Worm (Caenorhabditis elegans): ENCODE measurements around the gene C28A5.1.
A peak's percentile ranks its signal among the peaks of the same experiment; 100 is the strongest.

Gene C28A5.1

DNA sequence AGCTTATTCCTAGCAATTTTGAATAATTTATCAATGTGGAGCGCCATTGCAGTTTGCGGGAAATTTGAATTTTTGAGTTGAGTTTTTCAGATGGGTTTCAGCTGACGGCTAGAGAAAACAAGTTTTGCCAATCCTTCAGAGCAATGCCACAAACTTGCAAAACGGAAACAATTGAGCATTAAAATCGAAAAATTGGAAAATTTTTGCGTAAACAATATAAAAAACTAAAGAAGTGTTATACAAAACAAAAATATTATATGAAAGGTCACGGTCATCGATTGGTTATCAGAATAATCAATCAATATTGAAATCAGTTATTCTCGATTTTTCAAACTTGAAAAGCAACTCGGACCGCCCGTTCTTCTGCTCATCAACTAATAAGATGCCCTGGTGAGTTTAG is 33.0 kb downstream of the C28A5.1 start, which contains the start of gene R07E5.15:
TSS of gene R07E5.15 (plus strand) at position 301 of the 400 bp plus-strand sequence.
- TF ChIP-seq sea-2 (GFP tag; IDR thresholded peaks at IDR 0.05) (no peak), K12H6.12 (tag; optimal IDR thresholded peaks at IDR 0.05) (no peak), F33H1.4 (GFP tag; IDR thresholded peaks at IDR 0.05) (no peak), atf-7 (tag; optimal IDR thresholded peaks at IDR 0.05) (no peak), Y95B8A.8 (GFP tag; IDR thresholded peaks at IDR 0.05) (no peak), egl-18 (GFP tag; IDR thresholded peaks at IDR 0.05) (no peak), T07F8.4 (tag; optimal IDR thresholded peaks at IDR 0.05) (no peak), unc-62 (GFP tag; optimal IDR thresholded peaks at IDR 0.05) (no peak), rcor-1 (GFP tag; IDR thresholded peaks at IDR 0.05) (no peak), F57A8.1 (GFP tag; optimal IDR thresholded peaks at IDR 0.05) (no peak), nhr-120 (GFP tag; IDR thresholded peaks at IDR 0.05) (no peak), ceh-79 (tag; optimal IDR thresholded peaks at IDR 0.05) (no peak), madf-6 (GFP tag; IDR thresholded peaks at IDR 0.05) (no peak), bed-2 (GFP tag; IDR thresholded peaks at IDR 0.05) (no peak)

DNA sequence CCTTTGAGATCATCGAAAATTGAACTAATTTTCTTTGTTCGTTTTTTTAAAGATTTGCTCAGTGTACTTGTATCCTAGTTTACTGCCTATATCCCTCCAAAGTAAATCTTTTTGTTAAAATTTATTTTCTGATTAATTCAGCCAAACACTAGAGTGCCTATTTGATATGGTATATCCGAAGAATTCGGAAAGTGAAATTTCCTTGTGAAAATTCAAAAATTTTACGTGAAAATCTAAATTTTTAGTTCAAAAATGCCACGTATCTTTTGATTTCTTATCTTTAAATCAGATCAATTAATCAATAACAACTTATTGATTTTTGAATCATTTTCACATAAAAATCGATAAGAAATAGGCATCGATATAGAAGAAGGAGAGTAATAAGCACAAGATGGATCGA is 35.7 kb downstream of the C28A5.1 start, which contains the start of gene R07E5.6:
TSS of gene R07E5.6 (plus strand) at position 301 of the 400 bp plus-strand sequence.
- TF ChIP-seq mcd-1 (GFP tag; IDR thresholded peaks at IDR 0.05) (no peak), attf-6 (GFP tag; IDR thresholded peaks at IDR 0.05) (no peak), nhr-120 (GFP tag; IDR thresholded peaks at IDR 0.05) (no peak), aptf-3 (GFP tag; IDR thresholded peaks at IDR 0.05) (no peak), snpc-3.4 (tag; optimal IDR thresholded peaks at IDR 0.05) (no peak), dpff-1 (tag; optimal IDR thresholded peaks at IDR 0.05) (no peak), sdz-38 (tag; optimal IDR thresholded peaks at IDR 0.05) (no peak), aptf-2 (GFP tag; conservative IDR thresholded peaks at IDR 0.05) (no peak), nhr-90 (tag; optimal IDR thresholded peaks at IDR 0.05) (no peak), xnd-1 (tag; optimal IDR thresholded peaks at IDR 0.05) (no peak), nfya-2 (GFP tag; IDR thresholded peaks at IDR 0.05) (no peak), ceh-91 (GFP tag; IDR thresholded peaks at IDR 0.05) (no peak), egrh-3 (GFP tag; IDR thresholded peaks at IDR 0.05) (no peak), lag-1 (GFP tag; IDR thresholded peaks at IDR 0.05) (no peak), lin-40 (tag; optimal IDR thresholded peaks at IDR 0.05) (no peak), C06A6.2 (GFP tag; conservative IDR thresholded peaks at IDR 0.05) (no peak)

DNA sequence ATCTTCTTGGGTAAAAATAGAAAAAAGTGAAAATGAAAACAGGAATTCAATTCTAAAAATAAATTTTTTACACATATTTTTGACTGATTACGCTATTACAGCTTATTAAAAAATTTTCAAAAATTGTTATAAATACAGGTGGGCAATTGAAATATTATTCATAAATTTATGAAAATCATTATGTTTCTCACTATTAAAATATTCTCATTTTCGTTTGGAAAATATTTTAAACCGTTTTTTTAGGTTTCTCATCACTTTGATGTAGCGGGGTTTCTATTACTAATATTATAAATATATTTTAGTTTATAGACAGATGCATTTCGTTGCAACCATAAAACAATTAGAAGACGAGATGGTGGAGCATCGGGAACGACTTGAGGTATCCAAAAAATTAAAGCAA is 37.0 kb downstream of the C28A5.1 start, which contains the start of gene R07E5.5:
TSS of gene R07E5.5 (plus strand) at position 301 of the 400 bp plus-strand sequence.
- TF ChIP-seq Y53G8AR.9 (GFP tag; conservative IDR thresholded peaks at IDR 0.05) = no peak
- no peak for TF ChIP-seq cebp-2 (GFP tag; IDR thresholded peaks at IDR 0.05)
- no peak for TF ChIP-seq egrh-3 (GFP tag; IDR thresholded peaks at IDR 0.05)
- TF ChIP-seq sptf-2 (GFP tag; optimal IDR thresholded peaks at IDR 0.05) = no peak

DNA sequence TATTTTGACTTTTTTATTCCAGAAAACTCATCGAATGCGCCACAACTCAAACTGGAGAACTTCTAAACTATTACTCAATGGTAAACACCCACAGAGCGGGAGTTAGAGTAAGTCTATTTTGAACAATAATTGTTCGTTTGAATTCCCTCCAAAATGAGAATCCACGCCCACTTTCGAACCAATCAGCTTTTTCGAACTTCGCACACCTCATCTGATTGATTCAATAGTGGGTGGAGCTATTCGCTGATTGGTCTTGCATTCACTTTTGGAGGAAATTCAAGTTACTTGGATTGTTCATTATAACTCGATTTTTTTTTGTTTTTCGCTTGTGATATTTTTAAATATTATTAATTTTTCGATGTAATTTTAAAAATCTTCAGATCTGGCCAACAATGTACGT is 38.3 kb downstream of the C28A5.1 start:
- TF ChIP-seq nfyb-1 (GFP tag; IDR thresholded peaks at IDR 0.05) (peak; percentile 93), cebp-1 (GFP tag; IDR thresholded peaks at IDR 0.05) (no peak), cebp-1 (tag; optimal IDR thresholded peaks at IDR 0.05) (no peak)

DNA sequence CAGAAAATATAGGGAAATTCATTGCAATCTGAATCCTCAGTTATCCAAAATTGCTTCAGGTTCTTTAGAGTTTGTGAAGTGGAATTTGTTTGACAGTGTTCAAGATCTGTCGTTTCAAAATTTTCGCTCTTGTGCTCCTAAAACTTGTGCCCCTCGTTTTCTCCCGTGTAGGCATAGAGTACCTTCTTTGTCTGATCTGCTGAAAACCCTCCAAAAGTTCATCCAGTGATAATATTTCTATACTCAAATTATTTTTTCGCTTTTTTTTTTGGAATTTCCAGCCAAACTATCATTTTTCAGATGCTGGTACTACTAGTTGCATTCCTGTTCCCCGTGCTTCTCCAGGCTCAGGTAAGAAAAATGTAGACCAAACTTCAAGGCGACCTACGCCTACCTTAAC is 39.6 kb downstream of the C28A5.1 start, which contains the start of gene R07E5.4:
TSS of gene R07E5.4 (plus strand) at position 301 of the 400 bp plus-strand sequence.
- no peak for TF ChIP-seq him-1 (tag; optimal IDR thresholded peaks at IDR 0.05)
- no peak for TF ChIP-seq K12H6.12 (tag; optimal IDR thresholded peaks at IDR 0.05)
